Worm (Caenorhabditis elegans): Measurements from ENCODE around the gene ZC239.22.

DNA sequence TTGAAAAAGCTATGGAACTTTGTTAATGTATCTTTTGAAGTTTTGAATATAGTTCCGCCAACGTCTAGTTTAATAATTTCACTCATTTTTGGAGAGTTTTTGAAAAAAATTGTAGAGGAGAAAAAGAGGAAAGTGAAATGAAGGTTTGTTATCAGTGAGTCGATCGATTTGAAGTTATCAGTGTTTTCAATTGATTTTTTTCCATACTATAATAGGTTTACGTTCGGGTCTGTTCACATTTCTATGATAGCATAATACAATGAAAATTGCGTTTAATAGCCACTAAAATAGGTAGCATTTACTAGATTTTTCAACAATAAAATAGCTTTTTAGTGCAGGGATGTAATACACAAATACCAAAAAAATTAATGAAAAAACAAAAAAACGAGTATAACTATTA, 4.6 kb upstream of the ZC239.22 start, which contains the start of gene ZC239.16:
- TF ChIP-seq aly-1 (tag; optimal IDR thresholded peaks at IDR 0.05) (no peak), sea-1 (GFP tag; conservative IDR thresholded peaks at IDR 0.05) (no peak)
